Worm (Caenorhabditis elegans): Measurements from ENCODE around the gene nas-23.

Gene nas-23

DNA sequence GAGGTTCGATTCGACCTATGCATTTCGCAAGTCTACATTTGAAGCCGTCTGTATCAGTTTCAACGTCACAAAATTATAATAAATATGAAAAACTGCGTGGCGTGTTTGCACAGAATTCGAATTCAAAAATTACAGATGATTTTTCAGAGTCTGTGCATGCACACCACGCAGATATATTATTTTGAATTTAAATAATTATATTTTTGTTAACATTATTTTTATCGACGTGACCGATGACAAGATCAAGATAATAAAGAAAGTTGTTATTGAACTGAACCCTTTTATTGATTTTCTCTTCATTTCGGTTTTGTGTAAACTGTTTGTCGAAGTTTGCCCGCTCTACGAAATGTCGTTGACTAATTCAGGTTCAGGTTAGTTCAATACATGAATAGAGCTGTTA lies 11.5 kb upstream of the nas-23 start, which contains the start of gene C28F5.1:
TSS of gene C28F5.1 (plus strand) at position 301 of the 400 bp plus-strand sequence.
- TF ChIP-seq skn-1 (tag; optimal IDR thresholded peaks at IDR 0.05) (no peak), lin-39 (tag; optimal IDR thresholded peaks at IDR 0.05) (no peak), hmg-11 (tag; optimal IDR thresholded peaks at IDR 0.05) (no peak), nhr-76 (tag; optimal IDR thresholded peaks at IDR 0.05) (no peak), nhr-25 (tag; optimal IDR thresholded peaks at IDR 0.05) (no peak), pqm-1 (tag; optimal IDR thresholded peaks at IDR 0.05) (no peak), jun-1 (tag; optimal IDR thresholded peaks at IDR 0.05) (no peak), unc-62 (GFP tag; optimal IDR thresholded peaks at IDR 0.05) (no peak), unc-39 (tag; optimal IDR thresholded peaks at IDR 0.05) (no peak), mdl-1 (tag; optimal IDR thresholded peaks at IDR 0.05) (no peak), pha-4 (tag; optimal IDR thresholded peaks at IDR 0.05) (no peak), nhr-12 (tag; optimal IDR thresholded peaks at IDR 0.05) (no peak), ceh-28 (tag; optimal IDR thresholded peaks at IDR 0.05) (no peak), fos-1 (tag; optimal IDR thresholded peaks at IDR 0.05) (no peak), nhr-23 (tag; optimal IDR thresholded peaks at IDR 0.05) (no peak), nhr-43 (tag; optimal IDR thresholded peaks at IDR 0.05; ENCODE audit: poor library complexity, severe bottlenecking) (no peak), zag-1 (tag; optimal IDR thresholded peaks at IDR 0.05) (no peak), ceh-82 (tag; optimal IDR thresholded peaks at IDR 0.05) (no peak)

DNA sequence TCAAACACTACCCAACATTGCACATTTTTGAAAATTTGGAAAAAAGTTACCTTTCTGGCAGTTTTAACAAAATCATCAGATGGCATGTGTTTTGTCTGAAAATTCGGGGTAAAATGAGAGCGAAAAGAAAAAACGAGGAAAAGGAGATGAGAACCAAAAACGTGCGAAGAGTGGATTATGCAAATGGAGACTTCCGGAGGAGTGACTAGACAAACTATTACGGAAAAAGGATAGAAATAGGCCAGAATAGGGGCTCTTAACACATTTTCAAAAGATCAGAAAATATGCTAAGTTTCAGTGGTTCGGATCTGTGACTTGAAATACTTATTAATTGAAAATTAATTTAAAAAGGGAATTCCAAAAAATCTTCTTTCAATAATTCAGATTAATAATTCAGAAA lies 5.9 kb upstream of the nas-23 start, which contains the start of gene srab-14:
TSS of gene srab-14 (minus strand) at position 101 of the 400 bp plus-strand sequence.
- TF ChIP-seq nhr-76 (tag; optimal IDR thresholded peaks at IDR 0.05) (no peak), nhr-67 (tag; optimal IDR thresholded peaks at IDR 0.05) (no peak), egl-27 (tag; optimal IDR thresholded peaks at IDR 0.05) (no peak), sea-2 (GFP tag; optimal IDR thresholded peaks at IDR 0.05) (no peak), elt-1 (tag; optimal IDR thresholded peaks at IDR 0.05) (no peak), hmg-11 (tag; optimal IDR thresholded peaks at IDR 0.05) (no peak), elt-2 (tag; optimal IDR thresholded peaks at IDR 0.05) (no peak), jun-1 (tag; optimal IDR thresholded peaks at IDR 0.05) (no peak), ama-1 (optimal IDR thresholded peaks at IDR 0.05) (no peak), ztf-4 (tag; optimal IDR thresholded peaks at IDR 0.05) (no peak), nhr-237 (tag; optimal IDR thresholded peaks at IDR 0.05) (no peak), egl-5 (tag; optimal IDR thresholded peaks at IDR 0.05) (no peak)

DNA sequence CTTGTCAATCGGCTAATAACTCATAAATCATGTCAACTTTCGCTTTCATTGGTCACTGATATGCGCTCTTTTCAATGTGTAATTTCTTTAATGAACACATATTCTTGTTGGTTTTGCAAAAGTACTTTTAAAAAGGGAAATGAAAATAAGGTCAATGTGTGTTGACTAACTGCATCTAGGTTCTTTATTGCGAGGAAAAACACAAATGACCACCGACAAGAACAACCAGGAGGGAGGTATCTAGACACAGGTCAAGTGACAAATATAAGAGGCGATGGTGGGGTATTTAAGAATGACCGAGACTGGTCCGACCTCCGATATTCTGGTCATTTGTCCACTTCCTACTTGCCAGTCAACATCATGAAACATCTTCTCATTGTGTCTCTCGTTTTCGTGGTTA lies 2.6 kb upstream of the nas-23 start, which contains the start of gene spi-1:
TSS of gene spi-1 (plus strand) at position 178 of the 400 bp plus-strand sequence.
- TF ChIP-seq lsy-12 (tag; optimal IDR thresholded peaks at IDR 0.05) (no peak), nhr-23 (tag; optimal IDR thresholded peaks at IDR 0.05) (peak; percentile 59)

DNA sequence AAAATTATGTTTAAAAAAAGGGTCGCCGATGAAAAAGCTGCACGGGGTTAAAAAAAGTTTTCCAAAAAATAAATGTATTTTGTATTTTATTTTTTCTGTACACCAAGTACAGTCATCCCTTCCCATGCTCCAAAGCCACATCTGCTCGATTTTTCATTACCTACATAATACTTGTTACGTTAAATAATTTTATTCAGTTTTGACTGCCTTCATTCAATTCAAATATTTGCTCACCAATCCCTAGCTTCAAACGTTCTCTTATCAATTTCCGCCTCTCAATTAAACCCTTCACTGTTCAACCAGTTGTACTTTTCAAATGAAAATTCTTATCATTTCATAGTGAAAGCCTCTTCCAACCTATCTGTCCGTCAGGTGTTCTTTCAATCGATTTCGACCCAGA lies 656 bp upstream of the nas-23 start, which contains the start of gene R10H1.1:
TSS of gene R10H1.1 (plus strand) at position 301 of the 400 bp plus-strand sequence.
- TF ChIP-seq ceh-28 (tag; optimal IDR thresholded peaks at IDR 0.05) (peak; percentile 1), hmg-11 (tag; optimal IDR thresholded peaks at IDR 0.05) (no peak)

DNA sequence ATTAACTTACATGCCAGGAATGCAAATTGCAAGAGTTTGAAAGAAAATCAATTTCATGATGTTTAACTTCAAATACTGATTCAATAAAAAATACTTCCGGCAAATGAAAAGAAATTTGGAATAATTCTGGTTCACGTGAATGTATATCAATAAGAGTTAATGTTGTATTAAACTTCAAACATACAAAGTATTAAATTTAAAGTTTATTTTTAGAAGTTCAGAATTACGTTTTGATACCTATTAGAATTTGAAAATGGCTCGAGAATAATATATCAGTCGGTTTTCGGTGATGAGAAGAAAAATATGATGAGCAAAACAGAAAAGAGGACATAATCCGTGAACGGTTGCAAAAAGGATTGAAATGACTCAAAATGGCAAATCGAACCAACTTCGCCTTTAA lies 3.9 kb downstream of the nas-23 start, which contains the start of gene D1022.9:
TSS of gene D1022.9 (minus strand) at position 101 of the 400 bp plus-strand sequence.
- no peak for TF ChIP-seq nhr-67 (tag; optimal IDR thresholded peaks at IDR 0.05)
- TF ChIP-seq pqm-1 (tag; optimal IDR thresholded peaks at IDR 0.05), result no peak
- TF ChIP-seq unc-62 (GFP tag; optimal IDR thresholded peaks at IDR 0.05), result no peak
- no peak for TF ChIP-seq ceh-28 (tag; optimal IDR thresholded peaks at IDR 0.05)

DNA sequence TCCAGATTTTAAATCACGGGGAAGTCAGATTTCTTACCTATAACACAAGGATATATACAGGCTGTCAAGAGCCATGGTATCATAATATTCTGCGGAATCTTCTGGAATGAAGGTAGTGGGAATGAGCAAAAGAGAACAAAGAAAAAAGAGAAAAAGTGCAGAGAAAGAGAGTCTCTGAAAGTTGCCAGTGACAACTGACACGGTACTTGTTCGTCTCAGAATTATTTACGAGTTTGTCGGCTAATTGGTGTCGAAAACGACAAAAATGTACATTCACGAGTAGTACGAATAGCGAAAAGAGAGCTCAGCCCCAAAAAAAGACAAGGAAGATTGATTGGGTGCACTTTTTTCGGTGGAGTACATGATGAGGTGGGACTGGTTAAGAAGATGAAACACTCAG lies 10.5 kb downstream of the nas-23 start, which contains the start of gene cah-2:
TSS of gene cah-2 (minus strand) at position 101 of the 400 bp plus-strand sequence.
- no peak for TF ChIP-seq nhr-11 (tag; optimal IDR thresholded peaks at IDR 0.05)
- TF ChIP-seq egl-5 (tag; optimal IDR thresholded peaks at IDR 0.05), result no peak
- TF ChIP-seq egl-27 (tag; optimal IDR thresholded peaks at IDR 0.05), result no peak
- no peak for TF ChIP-seq pqm-1 (tag; optimal IDR thresholded peaks at IDR 0.05)

DNA sequence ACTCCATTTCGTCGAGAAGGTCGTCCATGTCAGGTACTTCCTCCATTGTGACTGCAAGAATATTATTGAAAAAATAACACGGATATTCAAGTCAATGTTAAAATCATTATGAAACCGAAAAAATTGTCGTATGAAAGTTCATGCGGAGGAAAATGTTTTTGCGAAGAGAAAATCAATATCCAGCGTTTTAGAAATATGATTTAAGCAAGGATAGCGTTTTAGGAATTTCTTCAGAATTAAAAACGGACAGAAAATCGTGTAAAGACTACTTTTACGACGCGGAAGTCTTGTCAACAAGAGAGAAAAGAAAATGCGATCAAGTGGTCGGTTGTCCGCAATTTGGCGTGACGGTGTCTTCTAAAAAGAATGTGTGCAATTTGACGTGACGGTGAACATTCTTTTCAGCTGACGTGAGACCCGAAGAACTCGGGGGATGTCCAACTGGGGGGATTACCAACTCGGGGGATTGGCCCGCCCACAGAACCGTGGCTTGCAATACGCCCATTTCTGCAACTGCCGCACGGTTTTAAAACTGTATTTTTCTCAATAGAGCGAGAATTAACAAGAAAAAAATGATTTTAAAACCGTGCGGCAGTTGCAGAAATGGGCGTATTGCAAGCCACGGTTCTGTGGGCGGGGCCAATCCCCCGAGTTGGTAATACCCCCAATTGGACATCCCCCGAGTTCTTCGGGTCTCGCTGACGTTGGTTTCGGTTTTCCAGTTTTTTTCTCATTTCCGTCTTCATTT lies 14.8 kb downstream of the nas-23 start, which contains the start of the genes aka-1 and ubc-6:
TSS of gene aka-1 (minus strand) at position 51 of the 748 bp plus-strand sequence.
TSS of gene ubc-6 (plus strand) at position 701 of the 748 bp plus-strand sequence.
- TF ChIP-seq mdl-1 (tag; optimal IDR thresholded peaks at IDR 0.05) (no peak), nhr-12 (tag; optimal IDR thresholded peaks at IDR 0.05) (no peak), nhr-76 (tag; optimal IDR thresholded peaks at IDR 0.05) (no peak), sea-2 (GFP tag; optimal IDR thresholded peaks at IDR 0.05) (no peak), ztf-4 (tag; optimal IDR thresholded peaks at IDR 0.05) (no peak), unc-62 (GFP tag; optimal IDR thresholded peaks at IDR 0.05) (peak; percentile 60), aly-2 (tag; optimal IDR thresholded peaks at IDR 0.05) (no peak), fos-1 (tag; optimal IDR thresholded peaks at IDR 0.05) (peak; percentile 31), snpc-4 (tag; optimal IDR thresholded peaks at IDR 0.05) (peak; percentile 62), nfya-1 (tag; optimal IDR thresholded peaks at IDR 0.05; ENCODE audit: insufficient read depth) (peak; percentile 77), fkh-2 (tag; optimal IDR thresholded peaks at IDR 0.05) (no peak), ceh-16 (tag; optimal IDR thresholded peaks at IDR 0.05) (no peak), elt-2 (tag; optimal IDR thresholded peaks at IDR 0.05) (peak; percentile 60), egl-5 (tag; optimal IDR thresholded peaks at IDR 0.05) (peak; percentile 37), mml-1 (tag; optimal IDR thresholded peaks at IDR 0.05) (no peak), zag-1 (tag; optimal IDR thresholded peaks at IDR 0.05) (no peak), elt-3 (tag; optimal IDR thresholded peaks at IDR 0.05) (peak in 1 of 3 experiments; percentile 26), R02D3.7 (tag; optimal IDR thresholded peaks at IDR 0.05) (peak; percentile 79), lin-39 (tag; optimal IDR thresholded peaks at IDR 0.05) (no peak), ceh-82 (tag; optimal IDR thresholded peaks at IDR 0.05) (peak; percentile 26), jun-1 (tag; optimal IDR thresholded peaks at IDR 0.05) (peak; percentile 73)

Measured in whole organism, L3 larva.